ENCODE assay signal across 1 fruit fly cellular context in the genomic region with DNA sequence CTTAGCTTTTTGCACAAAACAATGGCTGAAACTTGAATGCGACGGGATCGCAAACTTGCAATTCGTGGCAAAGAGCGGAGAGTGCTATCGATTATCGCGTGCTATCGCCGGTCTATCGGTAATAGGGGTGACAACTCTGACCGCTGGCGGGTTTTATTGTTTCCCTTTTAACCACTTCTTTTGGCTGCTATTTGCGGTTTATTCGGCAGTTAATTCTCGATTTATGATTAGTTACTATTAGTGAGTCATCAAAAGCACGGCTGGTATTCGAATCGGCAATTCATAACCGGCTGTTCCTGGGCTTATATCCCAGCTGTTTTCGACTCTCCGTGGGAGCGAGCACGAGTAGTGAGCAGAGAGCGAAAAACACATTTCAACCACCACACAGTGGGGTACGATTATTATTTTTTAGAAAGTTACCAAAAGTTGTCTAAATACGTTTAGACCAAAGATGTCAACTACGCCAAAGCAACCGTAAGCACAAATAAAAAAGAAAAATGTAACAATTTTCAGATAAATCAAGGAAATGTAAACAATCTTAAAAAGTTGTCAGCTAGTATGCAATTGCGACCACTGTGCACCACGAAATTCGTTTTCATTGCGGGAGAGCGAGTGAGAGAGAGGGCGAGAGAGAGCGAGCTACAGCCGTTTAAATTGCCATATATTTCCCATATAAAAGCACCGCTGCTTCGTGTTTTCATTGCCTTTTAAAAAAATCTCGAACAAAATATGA.
TF ChIP-seq lines count a peak whose summit lies in the region.

Stt3A (minus strand) TSS at position 89 of the 733 bp plus-strand sequence.
bves (plus strand) TSS at position 115 of the 733 bp plus-strand sequence.

TF ChIP-seq in whole organism, embryonic, 481 proteins besides CTCF, POLR2A, EP300 and RAD21 (continued from another document and continues in another):
- TF ChIP-seq esg (GFP tag; conservative IDR thresholded peaks at IDR 0.05; lab: Robert Waterston, UW) (peak; percentile 96), HHEX (GFP tag; optimal IDR thresholded peaks at IDR 0.05; lab: Kevin White, UChicago) (peak; percentile 98), cad (GFP tag; optimal IDR thresholded peaks at IDR 0.05; lab: Kevin White, UChicago) (no peak), Elba2 (GFP tag; optimal IDR thresholded peaks at IDR 0.05; lab: Kevin White, UChicago) (peak; percentile 75), pros (GFP tag; optimal IDR thresholded peaks at IDR 0.05; lab: Kevin White, UChicago) (peak; percentile 69), CG7556 (GFP tag; optimal IDR thresholded peaks at IDR 0.05; lab: Kevin White, UChicago) (peak; percentile 99), E2f2 (GFP tag; IDR thresholded peaks at IDR 0.05; lab: Robert Waterston, UW) (peak; percentile 89), CG9797 (GFP tag; optimal IDR thresholded peaks at IDR 0.05; lab: Kevin White, UChicago) (peak; percentile 67), Dek (tag; optimal IDR thresholded peaks at IDR 0.05; lab: Kevin White, UChicago) (peak; percentile 97), CG14965 (GFP tag; optimal IDR thresholded peaks at IDR 0.05; lab: Kevin White, UChicago; ENCODE audit: borderline replicate concordance) (peak; percentile 87), B-H2 (GFP tag; optimal IDR thresholded peaks at IDR 0.05; lab: Kevin White, UChicago) (peak; percentile 96), CG16779 (GFP tag; IDR thresholded peaks at IDR 0.05; lab: Robert Waterston, UW) (peak; percentile 92), chm (GFP tag; IDR thresholded peaks at IDR 0.05; lab: Robert Waterston, UW) (peak; percentile 99), chif (GFP tag; optimal IDR thresholded peaks at IDR 0.05; lab: Kevin White, UChicago) (peak; percentile 99), CG17359 (tag; optimal IDR thresholded peaks at IDR 0.05; lab: Kevin White, UChicago) (peak; percentile 99), CG12299 (tag; optimal IDR thresholded peaks at IDR 0.05; lab: Kevin White, UChicago) (peak; percentile 98), jigr1 (GFP tag; IDR thresholded peaks at IDR 0.05; lab: Robert Waterston, UW) (peak; percentile 86), Nf-YB (GFP tag; optimal IDR thresholded peaks at IDR 0.05; lab: Kevin White, UChicago) (peak; percentile 90), D19B (GFP tag; optimal IDR thresholded peaks at IDR 0.05; lab: Kevin White, UChicago) (peak; percentile 92), Sry-δ (GFP tag; optimal IDR thresholded peaks at IDR 0.05; lab: Kevin White, UChicago) (peak; percentile 57), TFAM (GFP tag; optimal IDR thresholded peaks at IDR 0.05; lab: Kevin White, UChicago) (peak; percentile 94), CG3838 (GFP tag; optimal IDR thresholded peaks at IDR 0.05; lab: Kevin White, UChicago) (peak; percentile 95), Mrtf (GFP tag; IDR thresholded peaks at IDR 0.05; lab: Robert Waterston, UW) (peak; percentile 96), prd (optimal IDR thresholded peaks at IDR 0.05; lab: Kevin White, UChicago) (no peak), prd (GFP tag; IDR thresholded peaks at IDR 0.05; lab: Robert Waterston, UW) (peak; percentile 98), grn (GFP tag; optimal IDR thresholded peaks at IDR 0.05; lab: Kevin White, UChicago) (peak; percentile 79), ro (GFP tag; IDR thresholded peaks at IDR 0.05; lab: Robert Waterston, UW) (peak; percentile 92), CG7357 (GFP tag; IDR thresholded peaks at IDR 0.05; lab: Robert Waterston, UW) (peak; percentile 91), br (optimal IDR thresholded peaks at IDR 0.05; lab: Kevin White, UChicago) (no peak), CG12071 (GFP tag; optimal IDR thresholded peaks at IDR 0.05; lab: Kevin White, UChicago) (peak; percentile 98), CG2889 (GFP tag; IDR thresholded peaks at IDR 0.05; lab: Robert Waterston, UW) (peak; percentile 96), zen (tag; optimal IDR thresholded peaks at IDR 0.05; lab: Kevin White, UChicago) (peak; percentile 97), CG12769 (tag; optimal IDR thresholded peaks at IDR 0.05; lab: Kevin White, UChicago) (peak; percentile 97), slou (GFP tag; optimal IDR thresholded peaks at IDR 0.05; lab: Kevin White, UChicago) (peak; percentile 92), vfl (GFP tag; optimal IDR thresholded peaks at IDR 0.05; lab: Kevin White, UChicago) (peak; percentile 97), CG16863 (GFP tag; optimal IDR thresholded peaks at IDR 0.05; lab: Kevin White, UChicago) (peak; percentile 98), zen2 (GFP tag; IDR thresholded peaks at IDR 0.05; lab: Robert Waterston, UW; ENCODE audit: partially characterized antibody) (peak; percentile 42; the same call in 1 of the 3 replicates), CG8765 (GFP tag; IDR thresholded peaks at IDR 0.05; lab: Robert Waterston, UW) (peak; percentile 95), insv (GFP tag; optimal IDR thresholded peaks at IDR 0.05; lab: Kevin White, UChicago) (peak; percentile 77 to 79), CG10209 (GFP tag; optimal IDR thresholded peaks at IDR 0.05; lab: Kevin White, UChicago) (peak; percentile 98), gsb (GFP tag; IDR thresholded peaks at IDR 0.05; lab: Robert Waterston, UW) (peak; percentile 94), wor (GFP tag; IDR thresholded peaks at IDR 0.05; lab: Robert Waterston, UW) (peak; percentile 96), CG6689 (GFP tag; IDR thresholded peaks at IDR 0.05; lab: Robert Waterston, UW) (peak; percentile 97), danr (GFP tag; IDR thresholded peaks at IDR 0.05; lab: Robert Waterston, UW) (peak; percentile 95), CG10366 (GFP tag; IDR thresholded peaks at IDR 0.05; lab: Robert Waterston, UW) (peak; percentile 97), disco-r (GFP tag; optimal IDR thresholded peaks at IDR 0.05; lab: Kevin White, UChicago) (peak; percentile 98), CG34224 (GFP tag; IDR thresholded peaks at IDR 0.05; lab: Robert Waterston, UW; ENCODE audit: partially characterized antibody) (peak; percentile 79), CG8089 (GFP tag; optimal IDR thresholded peaks at IDR 0.05; lab: Kevin White, UChicago) (peak; percentile 98), Dll (GFP tag; IDR thresholded peaks at IDR 0.05; lab: Robert Waterston, UW; ENCODE audit: partially characterized antibody) (peak; percentile 75), CG17186 (GFP tag; optimal IDR thresholded peaks at IDR 0.05; lab: Kevin White, UChicago) (peak; percentile 92), CG1792 (GFP tag; optimal IDR thresholded peaks at IDR 0.05; lab: Kevin White, UChicago) (peak; percentile 95), YL-1 (GFP tag; optimal IDR thresholded peaks at IDR 0.05; lab: Kevin White, UChicago) (peak; percentile 98), tin (GFP tag; optimal IDR thresholded peaks at IDR 0.05; lab: Kevin White, UChicago) (peak; percentile 98), sc (optimal IDR thresholded peaks at IDR 0.05; lab: Kevin White, UChicago) (no peak), sc (GFP tag; optimal IDR thresholded peaks at IDR 0.05; lab: Kevin White, UChicago) (peak; percentile 97), CG9437 (GFP tag; optimal IDR thresholded peaks at IDR 0.05; lab: Kevin White, UChicago) (peak; percentile 94), Dp (GFP tag; optimal IDR thresholded peaks at IDR 0.05; lab: Kevin White, UChicago) (peak; percentile 30), Dip2 (GFP tag; IDR thresholded peaks at IDR 0.05; lab: Robert Waterston, UW) (peak; percentile 48; the same call in 1 of the 2 replicates), nmo (GFP tag; optimal IDR thresholded peaks at IDR 0.05; lab: Kevin White, UChicago) (peak; percentile 98), CG18619 (GFP tag; optimal IDR thresholded peaks at IDR 0.05; lab: Kevin White, UChicago) (peak; percentile 98), CG31388 (GFP tag; optimal IDR thresholded peaks at IDR 0.05; lab: Kevin White, UChicago) (peak; percentile 89), repo (GFP tag; optimal IDR thresholded peaks at IDR 0.05; lab: Kevin White, UChicago) (peak; percentile 98), CG10543 (GFP tag; optimal IDR thresholded peaks at IDR 0.05; lab: Kevin White, UChicago) (peak; percentile 96), pfk (GFP tag; optimal IDR thresholded peaks at IDR 0.05; lab: Kevin White, UChicago) (peak; percentile 65), crp (GFP tag; optimal IDR thresholded peaks at IDR 0.05; lab: Kevin White, UChicago) (peak; percentile 40 to 80), CG18476 (GFP tag; optimal IDR thresholded peaks at IDR 0.05; lab: Kevin White, UChicago) (peak; percentile 97), CG7987 (GFP tag; optimal IDR thresholded peaks at IDR 0.05; lab: Kevin White, UChicago) (peak; percentile 96), CG11696 (GFP tag; IDR thresholded peaks at IDR 0.05; lab: Robert Waterston, UW) (peak; percentile 94), CG13775 (GFP tag; optimal IDR thresholded peaks at IDR 0.05; lab: Kevin White, UChicago) (peak; percentile 97), Max (GFP tag; optimal IDR thresholded peaks at IDR 0.05; lab: Kevin White, UChicago) (peak; percentile 97), Spps (tag; optimal IDR thresholded peaks at IDR 0.05; lab: Kevin White, UChicago) (peak; percentile 98), CG6791 (GFP tag; IDR thresholded peaks at IDR 0.05; lab: Robert Waterston, UW; ENCODE audit: partially characterized antibody) (peak; percentile 74), CG15514 (GFP tag; optimal IDR thresholded peaks at IDR 0.05; lab: Kevin White, UChicago) (peak; percentile 94), sna (GFP tag; IDR thresholded peaks at IDR 0.05; lab: Robert Waterston, UW; ENCODE audit: partially characterized antibody) (peak; percentile 75), CG11456 (GFP tag; IDR thresholded peaks at IDR 0.05; lab: Robert Waterston, UW) (peak; percentile 95), tll (GFP tag; optimal IDR thresholded peaks at IDR 0.05; lab: Kevin White, UChicago) (no peak), da (GFP tag; optimal IDR thresholded peaks at IDR 0.05; lab: Kevin White, UChicago) (peak; percentile 95), Doc2 (GFP tag; IDR thresholded peaks at IDR 0.05; lab: Robert Waterston, UW) (peak; percentile 87), Ets97D (GFP tag; optimal IDR thresholded peaks at IDR 0.05; lab: Kevin White, UChicago) (peak; percentile 91), eve (GFP tag; optimal IDR thresholded peaks at IDR 0.05; lab: Kevin White, UChicago) (peak; percentile 75 to 99), ind (GFP tag; optimal IDR thresholded peaks at IDR 0.05; lab: Kevin White, UChicago) (peak; percentile 97), HLH4C (GFP tag; IDR thresholded peaks at IDR 0.05; lab: Robert Waterston, UW; ENCODE audit: partially characterized antibody) (peak; percentile 62; the same call in 2 of the 3 replicates), CG1832 (GFP tag; optimal IDR thresholded peaks at IDR 0.05; lab: Kevin White, UChicago) (peak; percentile 36), CG12744 (GFP tag; optimal IDR thresholded peaks at IDR 0.05; lab: Kevin White, UChicago) (peak; percentile 98), ci (GFP tag; IDR thresholded peaks at IDR 0.05; lab: Robert Waterston, UW) (peak; percentile 99), HLHmδ (GFP tag; optimal IDR thresholded peaks at IDR 0.05; lab: Kevin White, UChicago) (no peak), sob (GFP tag; IDR thresholded peaks at IDR 0.05; lab: Robert Waterston, UW) (peak; percentile 98), ap (GFP tag; IDR thresholded peaks at IDR 0.05; lab: Robert Waterston, UW) (peak; percentile 97), Kr (GFP tag; optimal IDR thresholded peaks at IDR 0.05; lab: Kevin White, UChicago) (peak; percentile 85), tio (GFP tag; optimal IDR thresholded peaks at IDR 0.05; lab: Kevin White, UChicago) (peak; percentile 94), Drgx (GFP tag; IDR thresholded peaks at IDR 0.05; lab: Robert Waterston, UW) (peak; percentile 98), CG2202 (tag; optimal IDR thresholded peaks at IDR 0.05; lab: Kevin White, UChicago) (peak; percentile 98), ssp (GFP tag; IDR thresholded peaks at IDR 0.05; lab: Robert Waterston, UW) (peak; percentile 86), NK7.1 (GFP tag; optimal IDR thresholded peaks at IDR 0.05; lab: Kevin White, UChicago) (peak; percentile 97), phol (tag; optimal IDR thresholded peaks at IDR 0.05; lab: Kevin White, UChicago) (peak; percentile 97), btn (GFP tag; optimal IDR thresholded peaks at IDR 0.05; lab: Kevin White, UChicago) (peak; percentile 97), ab (GFP tag; optimal IDR thresholded peaks at IDR 0.05; lab: Kevin White, UChicago) (peak; percentile 95), MESR4 (GFP tag; optimal IDR thresholded peaks at IDR 0.05; lab: Kevin White, UChicago) (peak; percentile 80), HmgD (GFP tag; optimal IDR thresholded peaks at IDR 0.05; lab: Kevin White, UChicago) (peak; percentile 96), H15 (GFP tag; IDR thresholded peaks at IDR 0.05; lab: Robert Waterston, UW) (peak; percentile 93), CG7963 (GFP tag; IDR thresholded peaks at IDR 0.05; lab: Robert Waterston, UW; ENCODE audit: partially characterized antibody) (no peak; the same call in 1 of the 3 replicates), CG15601 (tag; optimal IDR thresholded peaks at IDR 0.05; lab: Kevin White, UChicago) (peak; percentile 98), CG9876 (GFP tag; optimal IDR thresholded peaks at IDR 0.05; lab: Kevin White, UChicago) (peak; percentile 96), CG4282 (GFP tag; optimal IDR thresholded peaks at IDR 0.05; lab: Kevin White, UChicago) (peak; percentile 99), CoRest (tag; optimal IDR thresholded peaks at IDR 0.05; lab: Kevin White, UChicago) (peak; percentile 98), cato (GFP tag; optimal IDR thresholded peaks at IDR 0.05; lab: Kevin White, UChicago; ENCODE audit: borderline replicate concordance) (peak; percentile 97), CG11504 (tag; optimal IDR thresholded peaks at IDR 0.05; lab: Kevin White, UChicago) (peak; percentile 97), Ada2b (GFP tag; IDR thresholded peaks at IDR 0.05; lab: Robert Waterston, UW) (peak; percentile 97), bab2 (GFP tag; optimal IDR thresholded peaks at IDR 0.05; lab: Kevin White, UChicago) (peak; percentile 98), CG7786 (GFP tag; optimal IDR thresholded peaks at IDR 0.05; lab: Kevin White, UChicago) (peak; percentile 98), schlank (tag; optimal IDR thresholded peaks at IDR 0.05; lab: Kevin White, UChicago) (peak; percentile 97), Dref (GFP tag; IDR thresholded peaks at IDR 0.05; lab: Robert Waterston, UW) (peak; percentile 67), Sox100B (GFP tag; optimal IDR thresholded peaks at IDR 0.05; lab: Kevin White, UChicago) (peak; percentile 96), Taf1 (GFP tag; IDR thresholded peaks at IDR 0.05; lab: Robert Waterston, UW) (peak; percentile 93), HLH54F (GFP tag; optimal IDR thresholded peaks at IDR 0.05; lab: Kevin White, UChicago) (peak; percentile 98), CG6765 (GFP tag; optimal IDR thresholded peaks at IDR 0.05; lab: Kevin White, UChicago) (peak; percentile 98), CG3995 (GFP tag; optimal IDR thresholded peaks at IDR 0.05; lab: Kevin White, UChicago) (peak; percentile 66), Sry-β (GFP tag; optimal IDR thresholded peaks at IDR 0.05; lab: Kevin White, UChicago) (peak; percentile 69), CG7745 (tag; optimal IDR thresholded peaks at IDR 0.05; lab: Kevin White, UChicago) (peak; percentile 87)
